Worm (Caenorhabditis elegans) whole organism, young adult: ENCODE data around the gene Y48D7A.1.

ENCODE experiments used
- B0261.1 ChIP-seq: sonication (generic microtip); optimal IDR thresholded peaks from 2 replicates; lab custom pipeline; 2016; ENCODE audit warnings: mild to moderate bottlenecking, missing genetic modification characterization, moderate library complexity, missing compliant biosample characterization
- F52B5.7 ChIP-seq: sonication (generic microtip); optimal IDR thresholded peaks from 2 replicates; lab custom pipeline; 2016; ENCODE audit warnings: mild to moderate bottlenecking, missing genetic modification characterization, missing compliant biosample characterization
- F55B11.4 ChIP-seq: sonication (generic microtip); optimal IDR thresholded peaks from 2 replicates; lab custom pipeline; 2016; ENCODE audit warnings: missing compliant biosample characterization, missing genetic modification characterization, borderline replicate concordance; ENCODE audit not compliant: insufficient read depth
- F57C9.4 ChIP-seq: sonication (generic microtip); optimal IDR thresholded peaks from 2 replicates; lab custom pipeline; 2017; ENCODE audit warnings: mild to moderate bottlenecking, missing genetic modification characterization, missing compliant biosample characterization
- K12H6.12 ChIP-seq: fragments of 200-800 bp; sonication (Bioruptor generic); optimal IDR thresholded peaks from 2 replicates; lab custom pipeline; 2018; ENCODE audit warnings: mild to moderate bottlenecking, missing genetic modification characterization, missing compliant biosample characterization
- T07F8.4 ChIP-seq: sonication (generic microtip); optimal IDR thresholded peaks from 2 replicates; lab custom pipeline; 2016; ENCODE audit warnings: mild to moderate bottlenecking, missing genetic modification characterization, moderate library complexity, missing compliant biosample characterization
- Y67H2A.10 ChIP-seq: fragments of 200-800 bp; sonication (Bioruptor generic); conservative IDR thresholded peaks from 2 replicates; pipeline ENCODE4 v1.3.6; 2022; ENCODE audit warnings: missing genetic modification reagents, missing genetic modification characterization, missing compliant biosample characterization
- Y79H2A.3 ChIP-seq: fragments of 200-800 bp; sonication (Bioruptor generic); conservative IDR thresholded peaks from 2 replicates; pipeline ENCODE4 v1.3.6; 2022; ENCODE audit warnings: missing genetic modification reagents, missing genetic modification characterization, missing compliant biosample characterization
- ZK185.1 ChIP-seq: sonication (generic microtip); optimal IDR thresholded peaks from 2 replicates; lab custom pipeline; 2016; ENCODE audit warnings: mild to moderate bottlenecking, missing genetic modification characterization, missing compliant biosample characterization; ENCODE audit not compliant: poor library complexity, severe bottlenecking
- aptf-2 ChIP-seq: fragments of 200-800 bp; sonication (Bioruptor generic); conservative IDR thresholded peaks from 2 replicates; pipeline ENCODE4 v1.3.6; 2022; ENCODE audit warnings: missing genetic modification reagents, missing genetic modification characterization, missing compliant biosample characterization
- atf-7 ChIP-seq: sonication (generic microtip); optimal IDR thresholded peaks from 2 replicates; lab custom pipeline; 2017; ENCODE audit warnings: mild to moderate bottlenecking, missing genetic modification characterization, missing compliant biosample characterization
- attf-6 ChIP-seq: fragments of 200-800 bp; sonication (Bioruptor generic); IDR thresholded peaks from 2 replicates; pipeline ENCODE4 v1.3.6; 2022; ENCODE audit warnings: missing genetic modification reagents, missing genetic modification characterization, missing compliant biosample characterization
- ceh-100 ChIP-seq: fragments of 200-800 bp; sonication (Bioruptor generic); IDR thresholded peaks from 2 replicates; pipeline ENCODE4 v1.3.6; 2022; ENCODE audit warnings: missing genetic modification reagents, missing genetic modification characterization, missing compliant biosample characterization
- ceh-27 ChIP-seq: fragments of 200-800 bp; sonication (Bioruptor generic); optimal IDR thresholded peaks from 2 replicates; lab custom pipeline; 2018; ENCODE audit warnings: mild to moderate bottlenecking, missing genetic modification characterization, moderate library complexity, missing compliant biosample characterization
- ceh-58 ChIP-seq: fragments of 200-800 bp; sonication (Bioruptor generic); IDR thresholded peaks from 2 replicates; pipeline ENCODE4 v1.3.6; 2022; ENCODE audit warnings: missing genetic modification characterization, missing compliant biosample characterization
- chd-7 ChIP-seq: sonication (generic microtip); optimal IDR thresholded peaks from 2 replicates; lab custom pipeline; 2016; ENCODE audit warnings: mild to moderate bottlenecking, missing genetic modification characterization, moderate library complexity, missing compliant biosample characterization
- dpl-1 ChIP-seq: fragments of 150-350 bp; optimal IDR thresholded peaks from 2 replicates; lab custom pipeline; 2014; ENCODE audit warnings: missing biosample characterization, missing genetic modification reagents, missing genetic modification characterization
- egrh-3 ChIP-seq: fragments of 200-800 bp; sonication (Bioruptor generic); IDR thresholded peaks from 2 replicates; pipeline ENCODE4 v1.3.6; 2022; ENCODE audit warnings: missing genetic modification reagents, missing genetic modification characterization, missing compliant biosample characterization
- hrde-1 ChIP-seq: sonication (generic microtip); optimal IDR thresholded peaks from 2 replicates; lab custom pipeline; 2016; ENCODE audit warnings: missing genetic modification characterization, mild to moderate bottlenecking, missing compliant biosample characterization, moderate library complexity, missing genotype, missing genetic modification reagents, borderline replicate concordance
- lin-35 ChIP-seq, 3 experiments: fragments of 150-350 bp in 2 of 3; sonication (generic microtip) in 1 of 3; optimal IDR thresholded peaks; 2 replicates each; lab custom pipeline; 2014 to 2018; ENCODE audit warnings: missing biosample characterization in 3 of 3, missing genetic modification characterization in 3 of 3, missing genetic modification reagents in 3 of 3
- lsy-27 ChIP-seq: sonication (generic microtip); optimal IDR thresholded peaks from 2 replicates; lab custom pipeline; 2017; ENCODE audit warnings: missing genetic modification characterization, mild to moderate bottlenecking, missing compliant biosample characterization, antibody characterized with exemption, missing genotype, borderline replicate concordance; ENCODE audit not compliant: insufficient read depth
- madf-3 ChIP-seq: fragments of 200-800 bp; sonication (Bioruptor generic); IDR thresholded peaks from 2 replicates; pipeline ENCODE4 v1.3.6; 2022; ENCODE audit warnings: missing genetic modification reagents, missing genetic modification characterization, missing compliant biosample characterization
- mes-4 ChIP-seq: sonication (generic microtip); optimal IDR thresholded peaks from 2 replicates; lab custom pipeline; 2016; ENCODE audit warnings: missing genotype, missing genetic modification characterization, missing compliant biosample characterization
- nhr-80 ChIP-seq: sonication (generic microtip); optimal IDR thresholded peaks from 2 replicates; lab custom pipeline; 2016; ENCODE audit warnings: missing genetic modification characterization, missing compliant biosample characterization
- pbrm-1 ChIP-seq: fragments of 200-800 bp; sonication (Bioruptor generic); IDR thresholded peaks from 2 replicates; pipeline ENCODE4 v1.3.6; 2022; ENCODE audit warnings: missing genetic modification reagents, missing genetic modification characterization, missing compliant biosample characterization
- rec-8 ChIP-seq, 2 experiments: sonication (generic microtip); optimal IDR thresholded peaks; 2 replicates each; lab custom pipeline; 2016; ENCODE audit warnings: mild to moderate bottlenecking in 2 of 2, missing genetic modification characterization in 2 of 2, missing genetic modification reagents in 2 of 2, missing genotype in 2 of 2, missing biosample characterization in 1 of 2, missing compliant biosample characterization in 1 of 2, moderate library complexity in 1 of 2
- sdz-38 ChIP-seq: sonication (generic microtip); optimal IDR thresholded peaks from 2 replicates; lab custom pipeline; 2016; ENCODE audit warnings: missing genotype, missing genetic modification characterization, missing compliant biosample characterization
- snpc-1.1 ChIP-seq: sonication (generic microtip); optimal IDR thresholded peaks from 2 replicates; lab custom pipeline; 2017; ENCODE audit warnings: missing genetic modification characterization, mild to moderate bottlenecking, missing compliant biosample characterization, antibody characterized with exemption, moderate library complexity, missing genotype, missing genetic modification reagents; ENCODE audit not compliant: insufficient read depth
- tbp1 ChIP-seq: fragments of 200-800 bp; sonication (Bioruptor generic); optimal IDR thresholded peaks from 2 replicates; lab custom pipeline; 2018; ENCODE audit warnings: mild to moderate bottlenecking, missing genetic modification characterization, missing compliant biosample characterization
- tlf-1 ChIP-seq: fragments of 200-800 bp; sonication (Bioruptor generic); optimal IDR thresholded peaks from 2 replicates; lab custom pipeline; 2018; ENCODE audit warnings: mild to moderate bottlenecking, missing genetic modification characterization, missing compliant biosample characterization
- unc-62 ChIP-seq: fragments of 150-350 bp; optimal IDR thresholded peaks from 2 replicates; lab custom pipeline; 2014; ENCODE audit warnings: missing biosample characterization, missing genetic modification reagents, missing genetic modification characterization
- xnd-1 ChIP-seq: sonication (generic microtip); optimal IDR thresholded peaks from 2 replicates; lab custom pipeline; 2016; ENCODE audit warnings: missing genotype, missing genetic modification reagents, missing genetic modification characterization, missing compliant biosample characterization
- zfh-2 ChIP-seq: fragments of 200-800 bp; sonication (Bioruptor generic); conservative IDR thresholded peaks from 2 replicates; pipeline ENCODE4 v1.3.6; 2022; ENCODE audit warnings: missing genetic modification reagents, missing genetic modification characterization, missing compliant biosample characterization
- ztf-22 ChIP-seq: fragments of 200-800 bp; sonication (Bioruptor generic); optimal IDR thresholded peaks from 2 replicates; lab custom pipeline; 2018; ENCODE audit warnings: mild to moderate bottlenecking, missing genetic modification characterization, moderate library complexity, missing compliant biosample characterization

The Y48D7A.1 gene

ce11 chrX:2972272-2973042, 36.8 kb upstream of the Y48D7A.1 start (continued):
- no peak for TF ChIP-seq aptf-2 (GFP tag; lab: Robert Waterston, UW)
- peak; percentile 43 for TF ChIP-seq nhr-80
- TF ChIP-seq sdz-38 (tag; lab: Kevin White, UChicago): no peak
- TF ChIP-seq unc-62 (GFP tag; lab: Kevin White, UChicago): peak; percentile 29
- peak; percentile 37 for TF ChIP-seq ZK185.1 (tag; lab: Kevin White, UChicago)
- peak; percentile 17 for TF ChIP-seq tlf-1
- TF ChIP-seq K12H6.12 (tag; lab: Kevin White, UChicago): no peak
- TF ChIP-seq ceh-27 (GFP tag; lab: Kevin White, UChicago): peak; percentile 12
- no peak for TF ChIP-seq T07F8.4 (tag; lab: Kevin White, UChicago)

ce11 chrX:2975421-2975820, 33.9 kb upstream of the Y48D7A.1 start:
- TF ChIP-seq pbrm-1 (GFP tag; lab: Robert Waterston, UW) (no peak), madf-3 (GFP tag; lab: Robert Waterston, UW) (no peak), F55B11.4 (tag; lab: Kevin White, UChicago) (no peak), B0261.1 (tag; lab: Kevin White, UChicago) (no peak), tbp1 (no peak), mes-4 (no peak), Y79H2A.3 (GFP tag; lab: Robert Waterston, UW) (no peak), egrh-3 (GFP tag; lab: Robert Waterston, UW) (no peak), chd-7 (tag; lab: Kevin White, UChicago) (no peak), dpl-1 (GFP tag; lab: Kevin White, UChicago) (no peak), K12H6.12 (tag; lab: Kevin White, UChicago) (no peak), xnd-1 (no peak), rec-8 (tag; optimal IDR thresholded peaks at IDR 0.05; lab: Kevin White, UChicago) (no peak), lsy-27 (no peak), atf-7 (tag; lab: Kevin White, UChicago) (no peak), ztf-22 (no peak), hrde-1 (no peak), lin-35 (GFP tag; optimal IDR thresholded peaks at IDR 0.05; lab: Kevin White, UChicago) (no peak), attf-6 (GFP tag; lab: Robert Waterston, UW) (no peak)

DNA sequence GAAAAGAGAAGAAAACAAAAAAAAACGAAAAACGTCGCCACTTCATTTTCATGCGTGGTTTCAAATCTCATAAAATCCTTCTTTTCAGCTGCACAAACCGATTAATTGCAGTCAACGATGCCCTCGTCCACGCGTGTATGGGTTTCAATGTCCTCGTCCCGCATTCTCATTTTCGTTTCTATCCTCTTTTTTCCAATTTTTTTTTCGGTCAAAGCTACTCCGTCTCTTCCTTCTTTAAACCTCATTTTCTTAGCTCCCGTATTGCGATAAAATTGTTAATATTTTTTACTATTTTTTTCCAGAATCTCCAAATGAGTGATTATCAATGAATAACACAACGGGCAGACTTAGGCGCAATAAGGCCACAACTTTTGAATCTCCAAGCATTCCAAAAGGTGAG, 33.1 kb upstream of the Y48D7A.1 start, which contains the start of gene aakg-3:
Gene aakg-3, plus strand, starts transcription at position 301 of the 400 bp plus-strand sequence.
- TF ChIP-seq zfh-2 (GFP tag; lab: Robert Waterston, UW) (no peak), ztf-22 (no peak), T07F8.4 (tag; lab: Kevin White, UChicago) (no peak), F52B5.7 (tag; lab: Kevin White, UChicago) (no peak), ceh-100 (no peak), ceh-58 (GFP tag; lab: Robert Waterston, UW) (no peak), Y67H2A.10 (GFP tag; lab: Robert Waterston, UW) (no peak), snpc-1.1 (no peak), attf-6 (GFP tag; lab: Robert Waterston, UW) (no peak), atf-7 (tag; lab: Kevin White, UChicago) (no peak), F57C9.4 (tag; lab: Kevin White, UChicago) (no peak)
